Worm (Caenorhabditis elegans): ENCODE data around the gene K08E5.6.

Gene K08E5.6

ce11 chrIII:10118818-10119217 lies 22.0 kb upstream of the K08E5.6 start, which contains the start of gene ZK1128.3:
TSS of gene ZK1128.3 (minus strand) at chrIII:10118918.
- TF ChIP-seq vab-15 (tag; optimal IDR thresholded peaks at IDR 0.05) = no peak
- no peak for TF ChIP-seq Y116A8C.19 (tag; optimal IDR thresholded peaks at IDR 0.05; ENCODE audit: borderline replicate concordance)
- no peak for TF ChIP-seq hpl-2 (GFP tag; optimal IDR thresholded peaks at IDR 0.05)
- TF ChIP-seq xbp-1 (tag; optimal IDR thresholded peaks at IDR 0.05) = no peak
- TF ChIP-seq hlh-17 (GFP tag; optimal IDR thresholded peaks at IDR 0.05; ENCODE audit: borderline replicate concordance) = no peak
- no peak for TF ChIP-seq mab-9 (GFP tag; IDR thresholded peaks at IDR 0.05)
- no peak for TF ChIP-seq tlp-1 (tag; optimal IDR thresholded peaks at IDR 0.05)
- TF ChIP-seq blmp-1 (tag; optimal IDR thresholded peaks at IDR 0.05) = no peak

- TF ChIP-seq blmp-1 (tag; optimal IDR thresholded peaks at IDR 0.05) (no peak), dsc-1 (tag; optimal IDR thresholded peaks at IDR 0.05) (peak; percentile 6), F16B12.6 (tag; optimal IDR thresholded peaks at IDR 0.05) (peak; percentile 15), efl-1 (optimal IDR thresholded peaks at IDR 0.05) (peak; percentile 13 to 28), efl-1 (GFP tag; optimal IDR thresholded peaks at IDR 0.05 in 1 of 2) (peak; percentile 3 to 35), lir-3 (tag; optimal IDR thresholded peaks at IDR 0.05; ENCODE audit: poor library complexity) (peak; percentile 32), rnt-1 (tag; optimal IDR thresholded peaks at IDR 0.05) (peak; percentile 19), lin-14 (GFP tag; optimal IDR thresholded peaks at IDR 0.05) (peak; percentile 59), ces-1 (GFP tag; optimal IDR thresholded peaks at IDR 0.05) (no peak), aly-2 (tag; optimal IDR thresholded peaks at IDR 0.05) (no peak), mep-1 (tag; optimal IDR thresholded peaks at IDR 0.05) (peak; percentile 2), lsy-2 (tag; optimal IDR thresholded peaks at IDR 0.05) (peak in 1 of 2 experiments; percentile 28), ceh-82 (tag; optimal IDR thresholded peaks at IDR 0.05) (peak in 1 of 3 experiments; percentile 15), ztf-11 (tag; optimal IDR thresholded peaks at IDR 0.05) (peak in 1 of 2 experiments; percentile 6)
These were observed 20.6 kb upstream of the K08E5.6 start, which contains the start of the genes gtf-2H3 and ham-3 for ce11 chrIII:10120076-10120831. TSS of gene gtf-2H3 (minus strand) at chrIII:10120148. TSS of gene ham-3 (plus strand) at chrIII:10120781.

DNA sequence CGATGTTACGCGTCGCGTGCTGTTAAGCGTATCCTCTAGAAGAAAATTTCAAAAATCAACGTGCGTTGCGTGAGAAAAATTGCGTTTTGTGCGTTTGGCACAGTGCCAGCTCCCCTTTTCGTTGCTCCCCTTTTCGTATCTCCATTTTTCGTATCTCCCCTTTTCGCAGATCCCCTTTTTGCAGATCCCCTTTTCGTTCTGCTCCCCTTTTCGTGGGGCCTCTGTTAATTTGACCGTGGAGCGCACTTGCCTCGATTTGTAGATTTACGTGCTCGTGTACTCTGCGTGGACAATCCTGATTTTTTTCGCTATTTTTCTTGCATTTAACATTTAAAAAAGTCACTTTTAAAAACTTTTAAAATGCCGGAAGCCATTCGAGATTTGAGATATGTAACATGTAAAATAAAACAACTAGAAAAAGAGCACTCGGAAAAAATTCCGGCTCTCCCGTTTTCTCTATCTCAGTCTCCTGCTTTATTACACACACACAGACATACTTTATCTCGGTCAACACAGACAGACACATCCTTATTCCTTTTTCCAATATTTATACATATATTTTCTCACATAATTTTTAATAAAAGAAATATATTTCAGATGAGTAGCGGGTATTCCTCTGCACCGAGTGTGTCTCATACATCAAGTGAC lies 17.1 kb upstream of the K08E5.6 start, which contains the start of gene ttll-4:
Gene ttll-4 (plus strand): TSS at position 598 of the 648 bp plus-strand sequence.
- TF ChIP-seq Y116A8C.19 (tag; optimal IDR thresholded peaks at IDR 0.05; ENCODE audit: borderline replicate concordance) (no peak), efl-3 (GFP tag; optimal IDR thresholded peaks at IDR 0.05) (no peak), zip-4 (GFP tag; optimal IDR thresholded peaks at IDR 0.05) (no peak), aha-1 (tag; optimal IDR thresholded peaks at IDR 0.05) (no peak), C04F5.9 (tag; optimal IDR thresholded peaks at IDR 0.05) (no peak), lir-3 (tag; optimal IDR thresholded peaks at IDR 0.05; ENCODE audit: poor library complexity) (peak; percentile 71), mef-2 (tag; optimal IDR thresholded peaks at IDR 0.05) (no peak), nhr-19 (GFP tag; conservative IDR thresholded peaks at IDR 0.05) (peak; percentile 61), snu-23 (GFP tag; optimal IDR thresholded peaks at IDR 0.05) (peak; percentile 58), ceh-90 (tag; optimal IDR thresholded peaks at IDR 0.05) (no peak), nhr-20 (tag; optimal IDR thresholded peaks at IDR 0.05) (peak; percentile 36), nhr-28 (tag; optimal IDR thresholded peaks at IDR 0.05) (no peak), egl-27 (tag; optimal IDR thresholded peaks at IDR 0.05) (no peak), fkh-4 (tag; optimal IDR thresholded peaks at IDR 0.05; ENCODE audit: borderline replicate concordance) (peak; percentile 29), nhr-237 (tag; optimal IDR thresholded peaks at IDR 0.05) (no peak), lin-13 (GFP tag; optimal IDR thresholded peaks at IDR 0.05) (peak; percentile 53), sup-37 (GFP tag; optimal IDR thresholded peaks at IDR 0.05) (no peak), tlp-1 (tag; optimal IDR thresholded peaks at IDR 0.05) (no peak), ztf-11 (tag; optimal IDR thresholded peaks at IDR 0.05) (peak in 1 of 2 experiments; percentile 67), dpl-1 (GFP tag; optimal IDR thresholded peaks at IDR 0.05) (peak in 2 of 3 experiments; percentile 0 to 48), ets-5 (GFP tag; IDR thresholded peaks at IDR 0.05) (no peak), vab-15 (tag; optimal IDR thresholded peaks at IDR 0.05) (peak; percentile 34), mdl-1 (tag; optimal IDR thresholded peaks at IDR 0.05) (no peak), isw-1 (GFP tag; IDR thresholded peaks at IDR 0.05) (peak; percentile 78), ces-1 (GFP tag; optimal IDR thresholded peaks at IDR 0.05) (no peak), pqm-1 (tag; optimal IDR thresholded peaks at IDR 0.05) (no peak), alr-1 (tag; optimal IDR thresholded peaks at IDR 0.05; ENCODE audit: borderline replicate concordance) (no peak), unc-98 (GFP tag; IDR thresholded peaks at IDR 0.05) (peak; percentile 72), hlh-17 (GFP tag; optimal IDR thresholded peaks at IDR 0.05; ENCODE audit: borderline replicate concordance) (no peak), jun-1 (tag; optimal IDR thresholded peaks at IDR 0.05) (no peak), nhr-11 (tag; optimal IDR thresholded peaks at IDR 0.05) (no peak)

Measured in whole organism, L1 larva.